Worm (Caenorhabditis elegans): ENCODE data around the gene srg-39.
A peak's percentile ranks its signal among the peaks of the same experiment; 100 is the strongest.
"Not testable (repeated sequence)": the region's sequence is repeated elsewhere in the genome, so short reads cannot be mapped to it uniquely, and the experiment has no call there.

ce11 chrV:11175336-11175938 lies 23.2 kb upstream of the srg-39 start:
- not testable (repeated sequence) for TF ChIP-seq nhr-76, zag-1, nhr-11, fkh-2, egl-5, ztf-11, unc-39 (tag; optimal IDR thresholded peaks at IDR 0.05)
- TF ChIP-seq ama-1 (optimal IDR thresholded peaks at IDR 0.05) (peak; percentile 6), nhr-77 (tag; optimal IDR thresholded peaks at IDR 0.05) (peak; percentile 2), pqm-1 (tag; optimal IDR thresholded peaks at IDR 0.05) (peak; percentile 23)

Data from whole organism, L3 larva.